Worm (Caenorhabditis elegans) whole organism, young adult: ENCODE data around the gene F09B9.5.

Source experiments
- B0336.3 ChIP-seq: fragments of 200-800 bp; sonication (Bioruptor generic); IDR thresholded peaks from 2 replicates; pipeline ENCODE4 v1.3.6; 2022; ENCODE audit warnings: missing genetic modification characterization, missing compliant biosample characterization
- C17E4.6 ChIP-seq: fragments of 200-800 bp; sonication (Bioruptor generic); IDR thresholded peaks from 2 replicates; pipeline ENCODE4 v1.3.6; 2022; ENCODE audit warnings: missing genetic modification reagents, missing genetic modification characterization, missing compliant biosample characterization
- F10E7.11 ChIP-seq: sonication (generic microtip); optimal IDR thresholded peaks from 2 replicates; lab custom pipeline; 2017; ENCODE audit warnings: mild to moderate bottlenecking, missing genetic modification characterization, moderate library complexity, missing compliant biosample characterization
- F49E8.2 ChIP-seq: sonication (generic microtip); optimal IDR thresholded peaks from 3 replicates; lab custom pipeline; 2017; ENCODE audit warnings: missing genetic modification characterization, mild to moderate bottlenecking, missing compliant biosample characterization, antibody characterized with exemption, moderate library complexity; ENCODE audit not compliant: insufficient read depth
- F57A8.1 ChIP-seq: fragments of 200-800 bp; sonication (Bioruptor generic); optimal IDR thresholded peaks from 2 replicates; lab custom pipeline; 2018; ENCODE audit warnings: mild to moderate bottlenecking, missing genetic modification characterization, moderate library complexity, missing compliant biosample characterization
- Y79H2A.3 ChIP-seq: fragments of 200-800 bp; sonication (Bioruptor generic); conservative IDR thresholded peaks from 2 replicates; pipeline ENCODE4 v1.3.6; 2022; ENCODE audit warnings: missing genetic modification reagents, missing genetic modification characterization, missing compliant biosample characterization
- ZK185.1 ChIP-seq: sonication (generic microtip); optimal IDR thresholded peaks from 2 replicates; lab custom pipeline; 2016; ENCODE audit warnings: mild to moderate bottlenecking, missing genetic modification characterization, missing compliant biosample characterization; ENCODE audit not compliant: poor library complexity, severe bottlenecking
- aptf-3 ChIP-seq: fragments of 200-800 bp; sonication (Bioruptor generic); IDR thresholded peaks from 2 replicates; pipeline ENCODE4 v1.3.6; 2022; ENCODE audit warnings: missing genetic modification characterization, missing compliant biosample characterization
- athp-1 ChIP-seq: sonication (generic microtip); optimal IDR thresholded peaks from 2 replicates; lab custom pipeline; 2017; ENCODE audit warnings: mild to moderate bottlenecking, missing genetic modification characterization, missing compliant biosample characterization
- attf-3 ChIP-seq: fragments of 200-800 bp; sonication (Bioruptor generic); conservative IDR thresholded peaks from 2 replicates; pipeline ENCODE4 v1.3.6; 2022; ENCODE audit warnings: missing genetic modification reagents, missing genetic modification characterization, missing compliant biosample characterization
- attf-5 ChIP-seq: fragments of 200-800 bp; sonication (Bioruptor generic); optimal IDR thresholded peaks from 2 replicates; lab custom pipeline; 2018; ENCODE audit warnings: mild to moderate bottlenecking, missing genetic modification characterization, missing compliant biosample characterization
- cebp-1 ChIP-seq, 2 experiments: fragments of 200-800 bp in 1 of 2; sonication (Bioruptor generic) in 1 of 2; sonication (generic microtip) in 1 of 2; IDR thresholded peaks in 1 of 2; optimal IDR thresholded peaks in 1 of 2; 2 replicates each; pipeline versions ENCODE4 v1.3.6 to Lab custom; 2017 to 2022; ENCODE audit warnings: missing compliant biosample characterization in 2 of 2, missing genetic modification characterization in 2 of 2, mild to moderate bottlenecking in 1 of 2, missing genetic modification reagents in 1 of 2, moderate library complexity in 1 of 2
- cebp-2 ChIP-seq: fragments of 200-800 bp; sonication (Bioruptor generic); IDR thresholded peaks from 2 replicates; pipeline ENCODE4 v1.3.6; 2022; ENCODE audit warnings: missing genetic modification characterization, missing compliant biosample characterization
- ceh-27 ChIP-seq: fragments of 200-800 bp; sonication (Bioruptor generic); optimal IDR thresholded peaks from 2 replicates; lab custom pipeline; 2018; ENCODE audit warnings: mild to moderate bottlenecking, missing genetic modification characterization, moderate library complexity, missing compliant biosample characterization
- ceh-79 ChIP-seq: sonication (generic microtip); optimal IDR thresholded peaks from 2 replicates; lab custom pipeline; 2017; ENCODE audit warnings: mild to moderate bottlenecking, missing genetic modification characterization, missing compliant biosample characterization
- ceh-91 ChIP-seq: fragments of 200-800 bp; sonication (Bioruptor generic); IDR thresholded peaks from 2 replicates; pipeline ENCODE4 v1.3.6; 2022; ENCODE audit warnings: missing genetic modification reagents, missing genetic modification characterization, missing compliant biosample characterization
- egl-44 ChIP-seq: fragments of 200-800 bp; sonication (Bioruptor generic); IDR thresholded peaks from 2 replicates; pipeline ENCODE4 v1.3.6; 2022; ENCODE audit warnings: missing genetic modification reagents, missing genetic modification characterization, missing compliant biosample characterization
- ekl-4 ChIP-seq: fragments of 200-800 bp; sonication (Bioruptor generic); IDR thresholded peaks from 2 replicates; pipeline ENCODE4 v1.3.6; 2022; ENCODE audit warnings: missing genetic modification reagents, missing genetic modification characterization, missing compliant biosample characterization
- hlh-12 ChIP-seq: sonication (generic microtip); optimal IDR thresholded peaks from 2 replicates; lab custom pipeline; 2016; ENCODE audit warnings: missing genetic modification characterization, missing compliant biosample characterization
- hlh-26 ChIP-seq: fragments of 200-800 bp; sonication (Bioruptor generic); conservative IDR thresholded peaks from 2 replicates; pipeline ENCODE4 v1.3.6; 2022; ENCODE audit warnings: missing genetic modification reagents, missing genetic modification characterization, missing compliant biosample characterization
- hmg-1.2 ChIP-seq: fragments of 200-800 bp; sonication (Bioruptor generic); IDR thresholded peaks from 2 replicates; pipeline ENCODE4 v1.3.6; 2022; ENCODE audit warnings: missing genetic modification reagents, missing genetic modification characterization, missing compliant biosample characterization
- lag-1 ChIP-seq: fragments of 200-800 bp; sonication (Bioruptor generic); IDR thresholded peaks from 2 replicates; pipeline ENCODE4 v1.3.6; 2022; ENCODE audit warnings: missing genetic modification reagents, missing genetic modification characterization, missing compliant biosample characterization
- let-607 ChIP-seq, 2 experiments: fragments of 200-800 bp in 1 of 2; sonication (Bioruptor generic) in 1 of 2; sonication (generic microtip) in 1 of 2; optimal IDR thresholded peaks; 2 replicates each; lab custom pipeline; 2016 to 2018; ENCODE audit warnings: mild to moderate bottlenecking in 2 of 2, missing compliant biosample characterization in 2 of 2, missing genetic modification characterization in 2 of 2, moderate library complexity in 2 of 2, missing genotype in 1 of 2
- lin-35 ChIP-seq, 3 experiments: fragments of 150-350 bp in 2 of 3; sonication (generic microtip) in 1 of 3; optimal IDR thresholded peaks; 2 replicates each; lab custom pipeline; 2014 to 2018; ENCODE audit warnings: missing biosample characterization in 3 of 3, missing genetic modification characterization in 3 of 3, missing genetic modification reagents in 3 of 3
- lin-40 ChIP-seq: sonication (generic microtip); optimal IDR thresholded peaks from 2 replicates; lab custom pipeline; 2016; ENCODE audit warnings: missing genetic modification characterization, mild to moderate bottlenecking, missing compliant biosample characterization, missing genotype, missing genetic modification reagents
- madf-10 ChIP-seq: sonication (generic microtip); optimal IDR thresholded peaks from 2 replicates; lab custom pipeline; 2016; ENCODE audit warnings: mild to moderate bottlenecking, missing genetic modification characterization, missing compliant biosample characterization
- madf-3 ChIP-seq: fragments of 200-800 bp; sonication (Bioruptor generic); IDR thresholded peaks from 2 replicates; pipeline ENCODE4 v1.3.6; 2022; ENCODE audit warnings: missing genetic modification reagents, missing genetic modification characterization, missing compliant biosample characterization
- madf-6 ChIP-seq: fragments of 200-800 bp; sonication (Bioruptor generic); IDR thresholded peaks from 2 replicates; pipeline ENCODE4 v1.3.6; 2022; ENCODE audit warnings: missing genetic modification reagents, missing genetic modification characterization, missing compliant biosample characterization
- mcd-1 ChIP-seq: fragments of 200-800 bp; sonication (Bioruptor generic); IDR thresholded peaks from 2 replicates; pipeline ENCODE4 v1.3.6; 2022; ENCODE audit warnings: missing genetic modification reagents, missing genetic modification characterization, missing compliant biosample characterization
- nhr-80 ChIP-seq: sonication (generic microtip); optimal IDR thresholded peaks from 2 replicates; lab custom pipeline; 2016; ENCODE audit warnings: missing genetic modification characterization, missing compliant biosample characterization
- nhr-90 ChIP-seq: sonication (generic microtip); optimal IDR thresholded peaks from 2 replicates; lab custom pipeline; 2016; ENCODE audit warnings: missing genotype, mild to moderate bottlenecking, missing genetic modification characterization, missing compliant biosample characterization
- rec-8 ChIP-seq, 2 experiments: sonication (generic microtip); optimal IDR thresholded peaks; 2 replicates each; lab custom pipeline; 2016; ENCODE audit warnings: mild to moderate bottlenecking in 2 of 2, missing genetic modification characterization in 2 of 2, missing genetic modification reagents in 2 of 2, missing genotype in 2 of 2, missing biosample characterization in 1 of 2, missing compliant biosample characterization in 1 of 2, moderate library complexity in 1 of 2
- sea-2 ChIP-seq: fragments of 200-800 bp; sonication (Bioruptor generic); IDR thresholded peaks from 2 replicates; pipeline ENCODE4 v1.3.6; 2022; ENCODE audit warnings: missing genetic modification characterization, missing compliant biosample characterization
- snpc-4 ChIP-seq, 5 experiments: fragments of 150-350 bp in 1 of 5; sonication (generic microtip) in 4 of 5; optimal IDR thresholded peaks; 2 replicates each; lab custom pipeline; 2014 to 2018; ENCODE audit warnings: missing genetic modification characterization in 5 of 5, missing biosample characterization in 3 of 5, antibody characterized with exemption in 2 of 5, mild to moderate bottlenecking in 2 of 5, missing compliant biosample characterization in 2 of 5, missing genotype in 2 of 5, moderate library complexity in 2 of 5, missing genetic modification reagents in 1 of 5
- unc-130 ChIP-seq: sonication (generic microtip); optimal IDR thresholded peaks from 2 replicates; lab custom pipeline; 2016; ENCODE audit warnings: missing genetic modification reagents, missing genetic modification characterization, missing compliant biosample characterization
- unc-62 ChIP-seq: fragments of 150-350 bp; optimal IDR thresholded peaks from 2 replicates; lab custom pipeline; 2014; ENCODE audit warnings: missing biosample characterization, missing genetic modification reagents, missing genetic modification characterization
- xnd-1 ChIP-seq: sonication (generic microtip); optimal IDR thresholded peaks from 2 replicates; lab custom pipeline; 2016; ENCODE audit warnings: missing genotype, missing genetic modification reagents, missing genetic modification characterization, missing compliant biosample characterization
- zfh-2 ChIP-seq: fragments of 200-800 bp; sonication (Bioruptor generic); conservative IDR thresholded peaks from 2 replicates; pipeline ENCODE4 v1.3.6; 2022; ENCODE audit warnings: missing genetic modification reagents, missing genetic modification characterization, missing compliant biosample characterization

Gene F09B9.5

DNA sequence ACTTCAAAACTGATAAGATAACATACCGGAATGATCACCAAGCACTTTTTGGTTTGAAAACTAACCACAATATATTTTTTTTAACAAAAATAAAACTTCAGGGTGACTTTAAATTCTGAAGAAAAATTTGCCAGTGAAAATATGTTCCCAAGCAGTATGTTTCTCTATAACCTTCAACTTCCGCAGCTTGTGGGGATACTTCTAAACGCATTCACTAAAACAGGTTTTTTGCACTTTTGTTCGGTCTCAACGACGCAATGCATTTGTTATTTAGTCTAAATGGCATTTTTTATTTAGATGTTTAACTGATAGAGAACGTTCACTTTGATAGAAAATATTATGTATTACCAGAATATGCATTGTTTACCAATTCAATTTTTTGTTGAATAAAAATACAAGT, 34.6 kb downstream of the F09B9.5 start:
- TF ChIP-seq aptf-3 (GFP tag; lab: Robert Waterston, UW) (no peak), hlh-12 (no peak), Y79H2A.3 (GFP tag; lab: Robert Waterston, UW) (no peak), snpc-4 (GFP tag; optimal IDR thresholded peaks at IDR 0.05; lab: Kevin White, UChicago) (no peak), snpc-4 (tag; optimal IDR thresholded peaks at IDR 0.05; lab: Kevin White, UChicago) (no peak), egl-44 (GFP tag; lab: Robert Waterston, UW) (no peak), hlh-26 (GFP tag; lab: Robert Waterston, UW) (no peak), athp-1 (no peak), nhr-90 (tag; lab: Kevin White, UChicago) (no peak), xnd-1 (tag; lab: Kevin White, UChicago) (no peak), attf-5 (GFP tag; lab: Kevin White, UChicago) (no peak), madf-6 (GFP tag; lab: Robert Waterston, UW) (no peak)

ce11 chrX:10189805-10190204, 35.2 kb downstream of the F09B9.5 start:
- TF ChIP-seq mcd-1 (GFP tag; lab: Robert Waterston, UW) = no peak
- no peak for TF ChIP-seq ceh-91 (GFP tag; lab: Robert Waterston, UW)
- TF ChIP-seq egl-44 (GFP tag; lab: Robert Waterston, UW) = no peak
- TF ChIP-seq ceh-27 (GFP tag; lab: Kevin White, UChicago) = no peak
- TF ChIP-seq ZK185.1 (tag; lab: Kevin White, UChicago) = no peak
- TF ChIP-seq lag-1 (GFP tag; lab: Robert Waterston, UW) = no peak
- TF ChIP-seq F10E7.11 (tag; lab: Kevin White, UChicago) = no peak
- no peak for TF ChIP-seq unc-130
- no peak for TF ChIP-seq ceh-79 (tag; lab: Kevin White, UChicago)
- TF ChIP-seq C17E4.6 = no peak
- TF ChIP-seq F57A8.1 (GFP tag; lab: Kevin White, UChicago) = no peak
- no peak for TF ChIP-seq rec-8 (tag; optimal IDR thresholded peaks at IDR 0.05; lab: Kevin White, UChicago)

DNA sequence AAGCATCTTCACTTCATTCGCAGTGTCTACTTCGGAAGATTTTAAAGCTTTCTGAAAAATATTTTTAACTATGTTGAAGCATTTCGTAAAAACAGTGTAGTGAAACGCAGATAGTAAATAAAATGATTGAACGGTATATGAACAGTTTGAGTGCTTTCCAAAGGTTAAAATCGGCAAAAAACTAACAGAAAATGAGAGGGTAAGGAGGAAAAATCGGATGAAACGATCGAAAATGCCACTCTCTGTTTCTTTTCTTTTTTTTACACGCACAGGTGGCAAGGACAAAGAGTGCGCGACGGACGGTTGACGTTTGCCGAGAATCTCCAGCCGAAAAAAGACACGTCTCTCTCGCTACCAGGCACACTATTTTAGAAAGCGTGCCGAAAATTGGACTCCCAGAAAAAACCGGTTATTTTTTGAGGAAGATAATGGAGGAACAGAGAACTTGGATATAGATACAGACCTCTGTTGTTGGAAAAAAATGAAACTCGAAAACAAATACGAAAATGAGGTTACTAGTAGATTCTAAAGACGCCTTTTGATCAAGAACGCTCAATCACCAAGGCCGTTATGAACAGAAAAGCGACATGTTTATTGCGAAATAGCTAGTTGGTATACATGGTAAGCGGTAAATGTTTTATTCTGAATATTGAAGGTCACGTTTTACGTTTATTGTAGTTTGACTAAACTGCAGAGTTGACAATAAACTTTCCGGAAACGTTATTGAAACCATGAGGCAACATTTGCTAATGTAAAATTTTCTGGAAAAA, 39.9 kb downstream of the F09B9.5 start, which contains the start of gene myrf-2:
myrf-2 (minus strand) TSS at position 51 of the 770 bp plus-strand sequence.
- TF ChIP-seq zfh-2 (GFP tag; lab: Robert Waterston, UW) (no peak), cebp-1 (GFP tag; IDR thresholded peaks at IDR 0.05; lab: Robert Waterston, UW) (peak; percentile 43; the same call in 1 of the 2 replicates), cebp-1 (tag; optimal IDR thresholded peaks at IDR 0.05; lab: Kevin White, UChicago) (peak; percentile 88), lin-35 (GFP tag; optimal IDR thresholded peaks at IDR 0.05; lab: Kevin White, UChicago) (no peak), ekl-4 (GFP tag; lab: Robert Waterston, UW) (no peak)

DNA sequence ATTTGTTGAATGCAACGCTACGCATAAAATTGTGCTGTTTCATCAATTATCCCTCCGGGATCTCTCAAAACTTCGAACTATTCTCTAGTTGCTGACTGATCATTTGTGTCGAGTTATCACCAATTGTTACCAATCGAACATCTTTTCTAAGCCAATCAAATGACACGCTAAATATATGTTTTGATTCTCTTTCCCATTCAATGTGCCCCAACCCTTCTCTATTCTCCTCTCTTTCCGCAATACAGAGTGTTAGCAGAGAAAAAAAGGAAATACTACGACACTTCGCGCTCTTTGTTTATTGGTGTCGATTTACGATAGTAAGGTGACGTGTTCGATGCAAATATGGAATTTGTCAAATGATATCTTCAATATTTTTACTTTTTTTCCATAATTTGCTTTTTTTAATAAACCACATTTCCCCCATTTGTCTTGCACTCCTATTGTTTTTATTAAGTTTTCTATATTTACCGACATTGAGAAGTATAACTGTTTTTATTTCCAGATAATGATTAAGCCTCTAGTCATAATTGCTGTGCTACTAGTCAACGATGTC, 42.7 kb downstream of the F09B9.5 start, which contains the start of gene nucb-1:
nucb-1 (plus strand) TSS at position 503 of the 553 bp plus-strand sequence.
- TF ChIP-seq madf-10 = no peak
- no peak for TF ChIP-seq mcd-1 (GFP tag; lab: Robert Waterston, UW)
- TF ChIP-seq cebp-1 (GFP tag; IDR thresholded peaks at IDR 0.05; lab: Robert Waterston, UW) = no peak
- peak; percentile 45 for TF ChIP-seq cebp-1 (tag; optimal IDR thresholded peaks at IDR 0.05; lab: Kevin White, UChicago)
- TF ChIP-seq madf-3 (GFP tag; lab: Robert Waterston, UW) = no peak
- no peak for TF ChIP-seq B0336.3 (GFP tag; lab: Robert Waterston, UW)
- TF ChIP-seq lin-40 (tag; lab: Kevin White, UChicago) = peak; percentile 59
- no peak for TF ChIP-seq F49E8.2 (tag; lab: Kevin White, UChicago)
- peak; percentile 17 for TF ChIP-seq unc-62
- TF ChIP-seq hmg-1.2 (GFP tag; lab: Robert Waterston, UW) = peak; percentile 34; the same call in 1 of the 2 replicates
- peak; percentile 31 for TF ChIP-seq attf-5 (GFP tag; lab: Kevin White, UChicago)
- TF ChIP-seq cebp-2 (GFP tag; lab: Robert Waterston, UW) = no peak
- no peak for TF ChIP-seq lag-1 (GFP tag; lab: Robert Waterston, UW)
- no peak for TF ChIP-seq aptf-3 (GFP tag; lab: Robert Waterston, UW)
- no peak for TF ChIP-seq F57A8.1 (GFP tag; lab: Kevin White, UChicago)
- peak; percentile 87 to 96 for TF ChIP-seq let-607 (tag; optimal IDR thresholded peaks at IDR 0.05; lab: Kevin White, UChicago)
- TF ChIP-seq sea-2 (GFP tag; lab: Robert Waterston, UW) = no peak
- peak; percentile 94 for TF ChIP-seq attf-3 (GFP tag; lab: Robert Waterston, UW)
- peak; percentile 67 for TF ChIP-seq nhr-80 (tag; lab: Kevin White, UChicago)
